Worm (Caenorhabditis elegans) whole organism, midembryonic: ENCODE results near the gene irg-1.

Source experiments
- flt-1 ChIP-seq: fragments of 200-800 bp; sonication (Bioruptor generic); IDR thresholded peaks from 2 replicates; pipeline ENCODE4 v1.3.6; 2022; ENCODE audit warnings: missing genetic modification characterization, missing compliant biosample characterization
- klf-2 ChIP-seq: fragments of 200-800 bp; sonication (Bioruptor generic); conservative IDR thresholded peaks from 2 replicates; pipeline ENCODE4 v1.3.6; 2022; ENCODE audit warnings: missing genetic modification reagents, missing genetic modification characterization, missing compliant biosample characterization

DNA sequence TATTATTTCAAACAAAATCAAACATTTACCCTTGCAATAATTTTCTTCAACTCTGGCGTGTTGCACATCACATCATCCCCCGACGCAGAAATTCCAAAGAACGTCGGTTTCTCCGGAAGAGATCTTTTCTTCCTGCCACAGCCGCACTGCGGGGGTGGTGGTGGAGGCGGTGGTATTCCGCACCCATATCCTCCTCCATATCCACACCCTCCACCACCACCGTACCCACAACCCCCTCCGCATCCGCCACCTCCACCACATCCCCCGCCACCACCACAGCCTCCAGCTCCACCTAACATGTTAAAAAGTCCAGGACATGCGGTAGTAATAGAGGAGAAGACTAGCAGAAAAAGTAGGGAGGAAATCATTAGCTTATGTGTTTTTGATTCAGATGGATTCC lies 31.5 kb downstream of the irg-1 start, which contains the start of gene grl-29:
- no peak for TF ChIP-seq klf-2 (GFP tag; lab: Robert Waterston, UW)
- no peak for TF ChIP-seq flt-1 (GFP tag; lab: Robert Waterston, UW)
